Fruit fly (Drosophila melanogaster) whole organism, embryonic: Measurements from ENCODE around the gene arm.

Experiments used
- Adf1 ChIP-seq: fragments of 200-800 bp; sonication (Bioruptor generic); IDR thresholded peaks from 2 replicates; pipeline ENCODE4 v1.3.6; 2022; ENCODE audit warnings: missing biosample characterization, missing genetic modification characterization
- Asciz ChIP-seq: fragments of 200-800 bp; sonication (Bioruptor generic); optimal IDR thresholded peaks from 2 replicates; lab custom pipeline; 2017; ENCODE audit warnings: missing biosample characterization, mild to moderate bottlenecking, missing genetic modification characterization, missing genetic modification reagents
- CG11560 ChIP-seq: fragments of 200-800 bp; sonication (Bioruptor generic); IDR thresholded peaks from 3 replicates; pipeline ENCODE4 v1.3.6; 2022; ENCODE audit warnings: missing biosample characterization, missing genetic modification characterization
- CG14014 ChIP-seq: fragments of 200-800 bp; sonication (Bioruptor generic); IDR thresholded peaks from 2 replicates; pipeline ENCODE4 v1.3.6; 2022; ENCODE audit warnings: missing biosample characterization, missing genetic modification characterization
- CG15696 ChIP-seq: fragments of 200-800 bp; sonication (Bioruptor generic); optimal IDR thresholded peaks from 2 replicates; lab custom pipeline; 2019; ENCODE audit warnings: missing biosample characterization, mild to moderate bottlenecking, missing genetic modification characterization, moderate library complexity
- CG16813 ChIP-seq: fragments of 200-800 bp; sonication (Bioruptor generic); IDR thresholded peaks from 3 replicates; pipeline ENCODE4 v1.3.6; 2022; ENCODE audit warnings: missing biosample characterization, missing genetic modification characterization; ENCODE audit not compliant: partially characterized antibody
- CG17385 ChIP-seq: fragments of 200-800 bp; sonication (Bioruptor generic); optimal IDR thresholded peaks from 3 replicates; lab custom pipeline; 2018; ENCODE audit warnings: missing biosample characterization, mild to moderate bottlenecking, missing genetic modification characterization
- CG17612 ChIP-seq: fragments of 200-800 bp; sonication (Bioruptor generic); IDR thresholded peaks from 2 replicates; pipeline ENCODE4 v1.3.6; 2022; ENCODE audit warnings: missing biosample characterization, missing genetic modification characterization
- CG18262 ChIP-seq: fragments of 200-800 bp; optimal IDR thresholded peaks from 3 replicates; lab custom pipeline; 2019; ENCODE audit warnings: missing biosample characterization, mild to moderate bottlenecking, missing genetic modification characterization, moderate library complexity
- CG18764 ChIP-seq: fragments of 200-800 bp; sonication (Bioruptor generic); optimal IDR thresholded peaks from 3 replicates; lab custom pipeline; 2016; ENCODE audit warnings: missing biosample characterization, missing genetic modification characterization
- CG3065 ChIP-seq: fragments of 200-800 bp; sonication (Bioruptor generic); optimal IDR thresholded peaks from 2 replicates; lab custom pipeline; 2016; ENCODE audit warnings: missing biosample characterization, missing genetic modification characterization
- CG32772 ChIP-seq: fragments of 200-800 bp; sonication (Bioruptor generic); IDR thresholded peaks from 2 replicates; pipeline ENCODE4 v1.3.6; 2022; ENCODE audit warnings: missing biosample characterization, missing genetic modification characterization
- CG4282 ChIP-seq: fragments of 200-800 bp; sonication (Bioruptor generic); optimal IDR thresholded peaks from 2 replicates; lab custom pipeline; 2016; ENCODE audit warnings: missing biosample characterization, missing genetic modification characterization
- CG4328 ChIP-seq: fragments of 200-800 bp; sonication (Bioruptor generic); optimal IDR thresholded peaks from 3 replicates; lab custom pipeline; 2017; ENCODE audit warnings: missing biosample characterization, missing genetic modification reagents, missing genetic modification characterization
- CG4707 ChIP-seq: fragments of 200-800 bp; sonication (Bioruptor generic); optimal IDR thresholded peaks from 2 replicates; lab custom pipeline; 2018; ENCODE audit warnings: missing biosample characterization, mild to moderate bottlenecking, missing genetic modification characterization, moderate library complexity
- CG4730 ChIP-seq: fragments of 200-800 bp; sonication (Bioruptor generic); IDR thresholded peaks from 2 replicates; pipeline ENCODE4 v1.3.6; 2022; ENCODE audit warnings: missing biosample characterization, missing genetic modification characterization
- CG9437 ChIP-seq: fragments of 200-800 bp; sonication (Bioruptor generic); optimal IDR thresholded peaks from 2 replicates; lab custom pipeline; 2018; ENCODE audit warnings: missing biosample characterization, mild to moderate bottlenecking, missing genetic modification characterization
- CkIIα-i1 ChIP-seq: fragments of 200-800 bp; sonication (Bioruptor generic); IDR thresholded peaks from 2 replicates; pipeline ENCODE4 v1.3.6; 2022; ENCODE audit warnings: missing biosample characterization, missing genetic modification characterization
- D ChIP-seq, 2 experiments: fragments of 200-800 bp in 1 of 2; fragments of >200 bp in 1 of 2; sonication (Bioruptor generic) in 1 of 2; optimal IDR thresholded peaks; 2 replicates in 1 of 2; 3 replicates in 1 of 2; lab custom pipeline; 2017; ENCODE audit warnings: mild to moderate bottlenecking in 1 of 2, missing biosample characterization in 1 of 2, missing genetic modification characterization in 1 of 2, missing genetic modification reagents in 1 of 2
- Dbx ChIP-seq: fragments of 200-800 bp; sonication (Bioruptor generic); IDR thresholded peaks from 3 replicates; pipeline ENCODE4 v1.3.6; 2022; ENCODE audit warnings: missing biosample characterization, missing genetic modification characterization
- Dref ChIP-seq: fragments of 200-800 bp; sonication (Bioruptor generic); IDR thresholded peaks from 2 replicates; pipeline ENCODE4 v1.3.6; 2022; ENCODE audit warnings: missing biosample characterization, missing genetic modification characterization
- HLH54F ChIP-seq: fragments of 200-800 bp; sonication (Bioruptor generic); optimal IDR thresholded peaks from 3 replicates; lab custom pipeline; 2016; ENCODE audit warnings: missing biosample characterization, missing genetic modification characterization
- HLHmδ ChIP-seq: fragments of 200-800 bp; sonication (Bioruptor generic); optimal IDR thresholded peaks from 2 replicates; lab custom pipeline; 2018; ENCODE audit warnings: missing biosample characterization, mild to moderate bottlenecking, missing genetic modification characterization, moderate library complexity
- Med ChIP-seq: fragments of 200-800 bp; sonication (Bioruptor generic); peaks from one replicate; lab custom pipeline; 2016; ENCODE audit warnings: missing biosample characterization, missing genetic modification characterization, mild to moderate bottlenecking, inconsistent platforms, moderate library complexity
- Ssrp ChIP-seq: fragments of 200-800 bp; sonication (Bioruptor generic); optimal IDR thresholded peaks from 2 replicates; lab custom pipeline; 2018; ENCODE audit warnings: missing biosample characterization, mild to moderate bottlenecking, missing genetic modification characterization, moderate library complexity
- Taf1 ChIP-seq: fragments of 200-800 bp; sonication (Bioruptor generic); IDR thresholded peaks from 2 replicates; pipeline ENCODE4 v1.3.6; 2022; ENCODE audit warnings: missing biosample characterization, missing genetic modification characterization
- btn ChIP-seq: fragments of 200-800 bp; sonication (Bioruptor generic); optimal IDR thresholded peaks from 2 replicates; lab custom pipeline; 2016; ENCODE audit warnings: missing biosample characterization, missing genetic modification characterization
- da ChIP-seq: fragments of 200-800 bp; sonication (Bioruptor generic); optimal IDR thresholded peaks from 2 replicates; lab custom pipeline; 2016; ENCODE audit warnings: missing biosample characterization, missing genetic modification characterization
- ewg ChIP-seq: fragments of 200-800 bp; sonication (Bioruptor generic); optimal IDR thresholded peaks from 3 replicates; lab custom pipeline; 2017; ENCODE audit warnings: mild to moderate bottlenecking, missing biosample characterization, missing genetic modification reagents, missing genetic modification characterization
- exex ChIP-seq: fragments of 200-800 bp; sonication (Bioruptor generic); optimal IDR thresholded peaks from 4 replicates; lab custom pipeline; 2018; ENCODE audit warnings: missing biosample characterization, mild to moderate bottlenecking, missing genetic modification characterization, moderate library complexity
- grn ChIP-seq: fragments of 200-800 bp; sonication (Bioruptor generic); optimal IDR thresholded peaks from 3 replicates; lab custom pipeline; 2017; ENCODE audit warnings: missing biosample characterization, missing genetic modification characterization
- kay ChIP-seq: fragments of 200-800 bp; sonication (Bioruptor generic); optimal IDR thresholded peaks from 2 replicates; lab custom pipeline; 2016; ENCODE audit warnings: missing biosample characterization, missing genetic modification characterization
- knrl ChIP-seq: fragments of 200-800 bp; sonication (Bioruptor generic); IDR thresholded peaks from 3 replicates; pipeline ENCODE4 v1.3.6; 2022; ENCODE audit warnings: missing biosample characterization, missing genetic modification characterization; ENCODE audit not compliant: partially characterized antibody
- lilli ChIP-seq: fragments of 200-800 bp; sonication (Bioruptor generic); optimal IDR thresholded peaks from 3 replicates; lab custom pipeline; 2016; ENCODE audit warnings: missing biosample characterization, missing genetic modification characterization
- mam ChIP-seq: fragments of 200-800 bp; sonication (Bioruptor generic); optimal IDR thresholded peaks from 3 replicates; lab custom pipeline; 2016; ENCODE audit warnings: missing biosample characterization, missing genetic modification characterization
- nau ChIP-seq: fragments of 200-800 bp; sonication (Bioruptor generic); optimal IDR thresholded peaks from 3 replicates; lab custom pipeline; 2017; ENCODE audit warnings: missing biosample characterization, mild to moderate bottlenecking, missing genetic modification characterization, missing genetic modification reagents
- nerfin-2 ChIP-seq: fragments of 200-800 bp; sonication (Bioruptor generic); IDR thresholded peaks from 2 replicates; pipeline ENCODE4 v1.3.6; 2022; ENCODE audit warnings: missing biosample characterization, missing genetic modification characterization; ENCODE audit not compliant: partially characterized antibody
- oc ChIP-seq: fragments of 200-800 bp; sonication (Bioruptor generic); optimal IDR thresholded peaks from 2 replicates; lab custom pipeline; 2018; ENCODE audit warnings: missing biosample characterization, mild to moderate bottlenecking, missing genetic modification characterization, moderate library complexity
- pb ChIP-seq: fragments of 200-800 bp; sonication (Bioruptor generic); optimal IDR thresholded peaks from 3 replicates; lab custom pipeline; 2016; ENCODE audit warnings: missing biosample characterization, missing genetic modification characterization
- pfk ChIP-seq: fragments of 200-800 bp; sonication (Bioruptor generic); optimal IDR thresholded peaks from 2 replicates; lab custom pipeline; 2018; ENCODE audit warnings: missing biosample characterization, mild to moderate bottlenecking, missing genetic modification characterization, moderate library complexity
- run ChIP-seq: fragments of 200-800 bp; sonication (Bioruptor generic); optimal IDR thresholded peaks from 3 replicates; lab custom pipeline; 2018; ENCODE audit warnings: missing biosample characterization, mild to moderate bottlenecking, missing genetic modification characterization
- sqz ChIP-seq: fragments of 200-800 bp; sonication (Bioruptor generic); optimal IDR thresholded peaks from 3 replicates; lab custom pipeline; 2018; ENCODE audit warnings: missing biosample characterization, mild to moderate bottlenecking, missing genetic modification characterization
- ttk ChIP-seq: fragments of 200-800 bp; sonication (Bioruptor generic); IDR thresholded peaks from 2 replicates; pipeline ENCODE4 v2.1.2; 2022; ENCODE audit warnings: missing biosample characterization, missing genetic modification characterization

Gene arm

DNA sequence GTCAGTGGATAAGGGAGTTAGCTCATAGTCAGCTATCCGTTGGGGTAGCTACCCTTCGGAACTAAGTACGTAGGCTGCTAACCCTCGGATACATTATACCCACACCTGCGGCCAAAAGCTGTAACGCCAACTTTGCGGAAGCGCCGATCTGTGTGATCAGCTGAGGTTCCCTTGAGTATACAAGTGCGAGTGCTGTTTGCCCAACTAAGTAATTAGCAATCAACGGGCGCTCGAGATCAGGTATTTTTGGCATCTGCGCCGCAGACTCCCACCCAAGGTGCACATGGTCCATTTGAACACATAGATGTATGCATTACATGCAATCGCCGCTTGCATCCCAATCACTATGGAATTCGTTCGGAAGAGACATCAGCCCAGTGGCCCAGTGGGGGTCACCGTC is 46.4 kb downstream of the arm start (continued):
- TF ChIP-seq CG4328 (GFP tag; lab: Kevin White, UChicago) (peak; percentile 64), CG3065 (no peak), Asciz (GFP tag; lab: Kevin White, UChicago) (peak; percentile 54), run (tag; lab: Kevin White, UChicago) (peak; percentile 17), CG18764 (GFP tag; lab: Kevin White, UChicago) (peak; percentile 38), CG4282 (GFP tag; lab: Kevin White, UChicago) (peak; percentile 24), pfk (peak; percentile 43), Dbx (GFP tag; lab: Robert Waterston, UW) (peak; percentile 89; the same call in 2 of the 3 replicates), HLH54F (GFP tag; lab: Kevin White, UChicago) (peak; percentile 11), CG14014 (peak; percentile 81; the same call in 1 of the 2 replicates), da (GFP tag; lab: Kevin White, UChicago) (peak; percentile 46), Dref (no peak), knrl (GFP tag; lab: Robert Waterston, UW) (no peak), CG11560 (no peak), D (optimal IDR thresholded peaks at IDR 0.05; lab: Kevin White, UChicago) (no peak), D (GFP tag; optimal IDR thresholded peaks at IDR 0.05; lab: Kevin White, UChicago) (no peak), CG9437 (GFP tag; lab: Kevin White, UChicago) (no peak), lilli (peak; percentile 43), nau (GFP tag; lab: Kevin White, UChicago) (peak; percentile 83), CG32772 (GFP tag; lab: Robert Waterston, UW) (0 out of 2 replicates have a peak, but pooled peaks have one; percentile 21), CkIIα-i1 (peak; percentile 32; the same call in 1 of the 2 replicates), sqz (no peak), HLHmδ (GFP tag; lab: Kevin White, UChicago) (no peak), mam (GFP tag; lab: Kevin White, UChicago) (peak; percentile 56), CG15696 (tag; lab: Kevin White, UChicago) (no peak), ewg (GFP tag; lab: Kevin White, UChicago) (peak; percentile 9), Med (GFP tag; lab: Kevin White, UChicago) (peak; percentile 94), btn (GFP tag; lab: Kevin White, UChicago) (peak; percentile 21), ttk (no peak), exex (tag; lab: Kevin White, UChicago) (peak; percentile 49), CG17385 (peak; percentile 56), pb (GFP tag; lab: Kevin White, UChicago) (peak; percentile 57), CG17612 (GFP tag; lab: Robert Waterston, UW) (peak; percentile 60; the same call in 1 of the 2 replicates), CG4707 (GFP tag; lab: Kevin White, UChicago) (no peak), Taf1 (GFP tag; lab: Robert Waterston, UW) (peak; percentile 31; the same call in 1 of the 2 replicates), oc (no peak), CG16813 (no peak), grn (GFP tag; lab: Kevin White, UChicago) (peak; percentile 75), kay (GFP tag; lab: Kevin White, UChicago) (peak; percentile 10), CG4730 (GFP tag; lab: Robert Waterston, UW) (no peak), Adf1 (GFP tag; lab: Robert Waterston, UW) (peak; percentile 72; the same call in 1 of the 2 replicates), nerfin-2 (GFP tag; lab: Robert Waterston, UW) (no peak), Ssrp (no peak), CG18262 (tag; lab: Kevin White, UChicago) (no peak)
